Fruit fly (Drosophila melanogaster): ENCODE results near the gene CG15408.

- TF ChIP-seq CG7045 (GFP tag; optimal IDR thresholded peaks at IDR 0.05) (no peak), Clk (GFP tag; optimal IDR thresholded peaks at IDR 0.05) (no peak)
These were observed 40.6 kb downstream of the CG15408 start, which contains the start of gene GramD1B for dm6 chr2L:3373242-3373641.

Measured in whole organism, adult.